Worm (Caenorhabditis elegans): Measurements from ENCODE around the gene snf-3.

Gene snf-3

DNA sequence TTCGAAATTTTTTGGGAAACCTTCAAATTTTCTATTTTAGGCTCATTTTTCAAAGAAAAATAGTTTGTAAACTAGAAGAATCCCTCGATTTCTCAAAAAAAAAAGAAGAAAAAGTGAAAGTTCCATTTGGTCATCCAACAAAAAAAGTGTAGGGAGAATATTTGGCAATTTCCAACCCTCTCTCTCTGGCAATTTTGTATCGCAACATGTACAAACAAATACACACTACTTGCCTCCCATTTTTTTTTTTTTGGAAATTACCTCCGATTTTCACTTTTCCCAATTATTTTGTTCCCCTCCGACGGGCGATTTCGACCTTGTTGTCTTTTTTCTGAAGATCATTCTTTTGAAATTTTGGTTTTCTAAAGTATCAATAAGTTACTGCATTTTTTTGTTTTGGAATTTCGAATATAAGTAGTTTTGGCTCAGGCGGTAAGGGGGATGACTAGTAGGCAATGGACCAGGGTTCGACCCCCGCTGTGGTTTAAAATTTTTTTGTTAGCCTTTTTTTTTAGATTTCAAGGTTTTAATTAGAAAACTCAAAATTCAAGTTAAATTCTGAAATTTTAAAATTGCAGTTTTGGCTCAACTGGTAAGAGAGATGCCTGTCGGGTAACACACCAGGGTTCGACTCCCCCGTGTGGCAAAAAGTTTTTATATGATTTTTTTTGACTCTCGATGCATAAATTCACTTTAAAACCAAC lies 3.1 kb upstream of the snf-3 start:
- TF ChIP-seq unc-86 (tag; optimal IDR thresholded peaks at IDR 0.05) (no peak), ztf-16 (tag; optimal IDR thresholded peaks at IDR 0.05) (no peak), ceh-14 (tag; optimal IDR thresholded peaks at IDR 0.05) (no peak), pha-2 (tag; optimal IDR thresholded peaks at IDR 0.05) (no peak), ceh-2 (tag; optimal IDR thresholded peaks at IDR 0.05) (no peak), ceh-18 (tag; optimal IDR thresholded peaks at IDR 0.05) (no peak), mec-3 (tag; optimal IDR thresholded peaks at IDR 0.05; ENCODE audit: borderline replicate concordance) (no peak), ahr-1 (tag; optimal IDR thresholded peaks at IDR 0.05) (no peak), syd-9 (tag; optimal IDR thresholded peaks at IDR 0.05) (no peak), nhr-232 (tag; optimal IDR thresholded peaks at IDR 0.05) (no peak), ceh-22 (tag; optimal IDR thresholded peaks at IDR 0.05) (no peak), ceh-6 (GFP tag; optimal IDR thresholded peaks at IDR 0.05) (no peak), dmd-4 (tag; optimal IDR thresholded peaks at IDR 0.05; ENCODE audit: borderline replicate concordance) (no peak), fkh-6 (tag; optimal IDR thresholded peaks at IDR 0.05) (no peak), rnt-1 (tag; optimal IDR thresholded peaks at IDR 0.05) (no peak), eyg-1 (tag; optimal IDR thresholded peaks at IDR 0.05) (no peak), zip-5 (tag; optimal IDR thresholded peaks at IDR 0.05) (no peak), ttx-3 (tag; optimal IDR thresholded peaks at IDR 0.05) (no peak), hlh-13 (GFP tag; optimal IDR thresholded peaks at IDR 0.05) (no peak)

DNA sequence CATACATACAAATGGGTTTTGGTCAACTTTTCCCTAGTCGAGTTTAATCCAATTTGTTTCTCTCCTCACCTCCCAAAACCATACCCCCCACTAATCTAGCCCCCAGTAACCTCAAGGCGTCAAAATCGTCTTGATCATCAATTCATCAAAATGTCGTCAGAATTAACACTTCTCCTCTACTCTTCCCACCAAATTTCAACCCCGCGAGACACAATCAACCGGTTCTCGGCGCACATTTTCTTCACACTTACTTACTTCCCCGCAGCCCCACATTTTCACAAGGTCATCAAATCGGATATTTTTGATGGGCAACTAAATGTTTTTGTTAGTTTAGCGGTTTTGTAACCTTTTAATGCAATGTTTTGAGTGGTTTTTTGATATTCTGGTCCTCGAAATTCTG lies 1.1 kb upstream of the snf-3 start:
- no peak for TF ChIP-seq ceh-22 (tag; optimal IDR thresholded peaks at IDR 0.05)
- TF ChIP-seq pha-2 (tag; optimal IDR thresholded peaks at IDR 0.05), result no peak
- TF ChIP-seq ceh-2 (tag; optimal IDR thresholded peaks at IDR 0.05), result no peak
- TF ChIP-seq nhr-11 (tag; optimal IDR thresholded peaks at IDR 0.05), result no peak
- no peak for TF ChIP-seq eyg-1 (tag; optimal IDR thresholded peaks at IDR 0.05)
- TF ChIP-seq syd-9 (tag; optimal IDR thresholded peaks at IDR 0.05), result no peak
- no peak for TF ChIP-seq F13H6.1 (tag; optimal IDR thresholded peaks at IDR 0.05)
- no peak for TF ChIP-seq ceh-45 (GFP tag; IDR thresholded peaks at IDR 0.05)
- TF ChIP-seq hlh-30 (tag; optimal IDR thresholded peaks at IDR 0.05; ENCODE audit: insufficient read depth), result no peak
- TF ChIP-seq ceh-24 (tag; optimal IDR thresholded peaks at IDR 0.05), result no peak
- no peak for TF ChIP-seq odd-2 (tag; optimal IDR thresholded peaks at IDR 0.05)
- TF ChIP-seq Y22D7AL.16 (tag; optimal IDR thresholded peaks at IDR 0.05), result no peak
- no peak for TF ChIP-seq rnt-1 (tag; optimal IDR thresholded peaks at IDR 0.05)

DNA sequence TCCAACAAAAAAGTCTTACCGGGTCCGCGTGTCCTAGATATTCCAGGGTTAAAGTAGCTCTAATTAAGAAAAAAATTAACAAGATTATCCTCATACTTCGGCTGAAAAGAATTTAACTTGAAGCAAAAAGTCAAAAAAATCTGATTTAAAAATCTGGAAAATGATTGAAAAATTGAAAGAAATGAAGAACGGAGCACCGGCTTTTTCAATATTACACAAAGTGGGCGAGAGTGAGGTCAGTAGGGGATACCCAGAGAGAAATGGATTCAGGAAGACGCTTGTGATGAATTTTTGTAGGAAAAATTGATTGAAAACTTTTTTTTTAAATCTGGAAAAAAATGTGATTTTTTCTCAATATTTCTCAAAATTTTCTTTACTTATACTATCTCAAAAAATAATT lies 8.9 kb downstream of the snf-3 start, which contains the start of gene pho-14:
Gene pho-14 (minus strand): TSS at position 101 of the 400 bp plus-strand sequence.
- TF ChIP-seq gmeb-2 (tag; optimal IDR thresholded peaks at IDR 0.05) (no peak), ttx-3 (tag; optimal IDR thresholded peaks at IDR 0.05) (no peak), fkh-10 (GFP tag; optimal IDR thresholded peaks at IDR 0.05) (no peak), C38D4.7 (GFP tag; optimal IDR thresholded peaks at IDR 0.05) (no peak)

DNA sequence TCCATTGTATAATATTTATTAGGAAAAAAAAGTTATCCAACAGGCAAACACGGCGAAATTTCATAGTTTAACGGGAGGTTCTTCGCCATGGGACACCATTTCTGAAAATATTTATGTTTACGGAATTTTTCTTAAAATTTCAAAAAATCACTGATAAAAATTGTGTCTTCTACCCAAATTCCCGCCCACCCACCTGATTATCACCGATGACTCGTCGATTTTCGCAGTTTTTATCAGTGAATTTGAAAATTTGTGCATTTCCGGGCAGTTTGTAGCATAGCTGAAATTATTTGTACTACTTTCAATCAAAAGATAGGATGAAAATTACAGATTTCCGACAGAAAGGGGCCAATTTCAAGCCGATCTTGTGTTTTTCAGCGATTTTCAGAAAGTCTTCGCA lies 9.6 kb downstream of the snf-3 start:
- no peak for TF ChIP-seq ahr-1 (tag; optimal IDR thresholded peaks at IDR 0.05)
- TF ChIP-seq mec-3 (tag; optimal IDR thresholded peaks at IDR 0.05; ENCODE audit: borderline replicate concordance), result no peak
- no peak for TF ChIP-seq syd-9 (tag; optimal IDR thresholded peaks at IDR 0.05)
- TF ChIP-seq ceh-18 (tag; optimal IDR thresholded peaks at IDR 0.05), result no peak
- TF ChIP-seq zip-5 (tag; optimal IDR thresholded peaks at IDR 0.05), result no peak
- no peak for TF ChIP-seq hlh-30 (tag; optimal IDR thresholded peaks at IDR 0.05; ENCODE audit: insufficient read depth)
- no peak for TF ChIP-seq fkh-6 (tag; optimal IDR thresholded peaks at IDR 0.05)
- TF ChIP-seq tbx-2 (tag; optimal IDR thresholded peaks at IDR 0.05), result no peak
- TF ChIP-seq ceh-22 (tag; optimal IDR thresholded peaks at IDR 0.05), result no peak
- TF ChIP-seq ztf-16 (tag; optimal IDR thresholded peaks at IDR 0.05), result no peak
- TF ChIP-seq madf-2 (tag; optimal IDR thresholded peaks at IDR 0.05), result no peak
- no peak for TF ChIP-seq fkh-10 (GFP tag; optimal IDR thresholded peaks at IDR 0.05)
- no peak for TF ChIP-seq tbx-7 (tag; optimal IDR thresholded peaks at IDR 0.05)
- TF ChIP-seq pag-3 (tag; optimal IDR thresholded peaks at IDR 0.05; ENCODE audit: borderline replicate concordance), result no peak
- TF ChIP-seq C38D4.7 (GFP tag; optimal IDR thresholded peaks at IDR 0.05), result no peak
- TF ChIP-seq unc-86 (tag; optimal IDR thresholded peaks at IDR 0.05), result no peak
